Worm (Caenorhabditis elegans): ENCODE results near the gene fbxa-139.

DNA sequence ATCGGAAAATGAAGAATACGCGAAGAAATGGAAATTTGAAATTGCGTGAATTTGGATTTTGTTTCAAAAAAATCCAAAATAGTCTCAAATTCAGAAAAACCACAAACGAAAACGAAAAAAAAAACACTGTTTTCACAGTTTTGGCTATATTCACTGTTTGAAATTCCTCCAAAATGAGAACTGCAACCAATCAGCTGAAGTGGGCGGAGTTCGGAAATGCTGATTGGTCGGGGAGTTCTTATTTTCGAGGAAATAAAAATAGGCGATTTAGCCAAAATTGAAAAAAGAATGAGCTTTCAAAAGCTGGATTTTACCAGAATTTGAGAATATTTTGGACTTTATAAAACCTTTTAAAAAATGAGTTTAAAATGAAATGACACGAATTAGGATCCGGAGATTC lies 49.6 kb downstream of the fbxa-139 start, which contains the start of gene glb-14:
- TF ChIP-seq ceh-39 (tag; optimal IDR thresholded peaks at IDR 0.05) (no peak), ztf-11 (tag; optimal IDR thresholded peaks at IDR 0.05) (no peak), elt-3 (tag; optimal IDR thresholded peaks at IDR 0.05) (no peak), nhr-76 (tag; optimal IDR thresholded peaks at IDR 0.05) (no peak), drap-1 (GFP tag; optimal IDR thresholded peaks at IDR 0.05) (no peak), tbx-8 (GFP tag; optimal IDR thresholded peaks at IDR 0.05) (no peak), bed-3 (GFP tag; optimal IDR thresholded peaks at IDR 0.05) (no peak), mep-1 (tag; optimal IDR thresholded peaks at IDR 0.05) (no peak), sptf-1 (tag; optimal IDR thresholded peaks at IDR 0.05) (no peak), unc-39 (tag; optimal IDR thresholded peaks at IDR 0.05) (no peak), nhr-12 (tag; optimal IDR thresholded peaks at IDR 0.05) (no peak), nhr-28 (tag; optimal IDR thresholded peaks at IDR 0.05) (no peak), mls-2 (tag; optimal IDR thresholded peaks at IDR 0.05) (no peak), mab-5 (tag; optimal IDR thresholded peaks at IDR 0.05) (no peak)
